Fruit fly (Drosophila melanogaster): Measurements from ENCODE around the gene CG13606.

Gene CG13606

dm6 chr3R:24163556-24164022, 8.8 kb upstream of the CG13606 start, which contains the start of gene Apc2 (continued):
- peak; percentile 42 for TF ChIP-seq CG5245 (GFP tag; optimal IDR thresholded peaks at IDR 0.05)
- peak; percentile 51; the same call in 1 of the 2 replicates for TF ChIP-seq NFAT (GFP tag; IDR thresholded peaks at IDR 0.05)
- TF ChIP-seq onecut (GFP tag; IDR thresholded peaks at IDR 0.05), result 0 out of 2 replicates have a peak, but pooled peaks have one; percentile 24
- TF ChIP-seq CG12236 (GFP tag; optimal IDR thresholded peaks at IDR 0.05), result no peak
- peak; percentile 1 for TF ChIP-seq HHEX (GFP tag; optimal IDR thresholded peaks at IDR 0.05)
- peak; percentile 27 for TF ChIP-seq salm (tag; optimal IDR thresholded peaks at IDR 0.05)
- TF ChIP-seq CG10543 (GFP tag; optimal IDR thresholded peaks at IDR 0.05), result peak; percentile 30
- peak; percentile 69 for TF ChIP-seq Xbp1 (GFP tag; optimal IDR thresholded peaks at IDR 0.05)
- no peak; the same call in 2 of the 3 replicates for TF ChIP-seq B-H1 (GFP tag; IDR thresholded peaks at IDR 0.05)
- TF ChIP-seq Sry-δ (GFP tag; optimal IDR thresholded peaks at IDR 0.05), result peak; percentile 66
- peak; percentile 82 for TF ChIP-seq CG12391 (tag; optimal IDR thresholded peaks at IDR 0.05)
- peak; percentile 13 for TF ChIP-seq CG18764 (GFP tag; optimal IDR thresholded peaks at IDR 0.05)
- peak; percentile 10 for TF ChIP-seq psq (GFP tag; optimal IDR thresholded peaks at IDR 0.05)
- TF ChIP-seq Hr3 (GFP tag; optimal IDR thresholded peaks at IDR 0.05), result peak; percentile 60
- TF ChIP-seq HLH54F (GFP tag; optimal IDR thresholded peaks at IDR 0.05), result peak; percentile 36
- TF ChIP-seq CG7786 (GFP tag; optimal IDR thresholded peaks at IDR 0.05), result no peak
- peak; percentile 60 for TF ChIP-seq CG7556 (GFP tag; optimal IDR thresholded peaks at IDR 0.05)
- TF ChIP-seq Doc2 (GFP tag; IDR thresholded peaks at IDR 0.05), result no peak
- peak; percentile 17 for TF ChIP-seq Dp (GFP tag; optimal IDR thresholded peaks at IDR 0.05)
- TF ChIP-seq CG13424 (tag; optimal IDR thresholded peaks at IDR 0.05), result peak; percentile 67
- TF ChIP-seq CG4424 (GFP tag; optimal IDR thresholded peaks at IDR 0.05), result peak; percentile 33
- TF ChIP-seq CG5180 (GFP tag; optimal IDR thresholded peaks at IDR 0.05), result no peak
- peak; percentile 48 for TF ChIP-seq Aef1 (GFP tag; IDR thresholded peaks at IDR 0.05)
- peak; percentile 35; the same call in 2 of the 3 replicates for TF ChIP-seq ase (GFP tag; IDR thresholded peaks at IDR 0.05)
- no peak for TF ChIP-seq luna (GFP tag; optimal IDR thresholded peaks at IDR 0.05)
- peak; percentile 55 for TF ChIP-seq CG30020 (tag; optimal IDR thresholded peaks at IDR 0.05)
- peak; percentile 60; the same call in 1 of the 2 replicates for TF ChIP-seq ranshi (GFP tag; IDR thresholded peaks at IDR 0.05)
- peak; percentile 76 for TF ChIP-seq Xrp1 (GFP tag; IDR thresholded peaks at IDR 0.05)
- peak; percentile 75 for TF ChIP-seq CG9932 (GFP tag; IDR thresholded peaks at IDR 0.05)
- peak; percentile 38 to 64 for TF ChIP-seq Pdp1 (GFP tag; optimal IDR thresholded peaks at IDR 0.05)
- peak; percentile 42 for TF ChIP-seq Fer2 (tag; optimal IDR thresholded peaks at IDR 0.05)
- TF ChIP-seq tap (tag; optimal IDR thresholded peaks at IDR 0.05), result peak; percentile 46
- TF ChIP-seq stwl (tag; optimal IDR thresholded peaks at IDR 0.05), result peak; percentile 16
- TF ChIP-seq nerfin-1 (tag; optimal IDR thresholded peaks at IDR 0.05), result peak; percentile 24
- TF ChIP-seq Trl (optimal IDR thresholded peaks at IDR 0.05), result no peak
- peak; percentile 16 for TF ChIP-seq Trl (GFP tag; optimal IDR thresholded peaks at IDR 0.05)
- TF ChIP-seq Nf-YC (tag; optimal IDR thresholded peaks at IDR 0.05), result peak; percentile 62
- no peak for TF ChIP-seq Dfd (GFP tag; optimal IDR thresholded peaks at IDR 0.05)
- peak; percentile 68 for TF ChIP-seq Sox102F (GFP tag; optimal IDR thresholded peaks at IDR 0.05)
- peak; percentile 65 for TF ChIP-seq Ada2b (GFP tag; IDR thresholded peaks at IDR 0.05)
- peak; percentile 11 for TF ChIP-seq CG16863 (GFP tag; optimal IDR thresholded peaks at IDR 0.05)
- no peak for TF ChIP-seq CG11456 (GFP tag; IDR thresholded peaks at IDR 0.05)
- TF ChIP-seq ind (GFP tag; optimal IDR thresholded peaks at IDR 0.05), result peak; percentile 36
- TF ChIP-seq dpn (GFP tag; optimal IDR thresholded peaks at IDR 0.05), result peak; percentile 34 to 61
- TF ChIP-seq al (GFP tag; IDR thresholded peaks at IDR 0.05), result peak; percentile 45
- TF ChIP-seq Rx (GFP tag; IDR thresholded peaks at IDR 0.05), result peak; percentile 58
- TF ChIP-seq CG8290 (GFP tag; optimal IDR thresholded peaks at IDR 0.05), result peak; percentile 85
- peak in 1 of 2 experiments; percentile 78 for TF ChIP-seq CG8290 (tag; optimal IDR thresholded peaks at IDR 0.05)
- peak; percentile 57; the same call in 1 of the 2 replicates for TF ChIP-seq CG6689 (GFP tag; IDR thresholded peaks at IDR 0.05)
- peak; percentile 60 for TF ChIP-seq Blimp-1 (GFP tag; optimal IDR thresholded peaks at IDR 0.05)
- peak; percentile 51; the same call in 1 of the 3 replicates for TF ChIP-seq CG16813 (GFP tag; IDR thresholded peaks at IDR 0.05; ENCODE audit: partially characterized antibody)

Measured in whole organism, embryonic.